Fruit fly (Drosophila melanogaster): Measurements from ENCODE around the gene psh.

dm6 chrX:18504948-18505597, 18.4 kb upstream of the psh start, which contains the start of gene Wnt5:
- TF ChIP-seq ttk (optimal IDR thresholded peaks at IDR 0.05) (no peak), Sin3A (optimal IDR thresholded peaks at IDR 0.05) (no peak), insv (optimal IDR thresholded peaks at IDR 0.05) (no peak), h (optimal IDR thresholded peaks at IDR 0.05) (no peak)

All from Kc167 (cell line).